Worm (Caenorhabditis elegans): Measurements from ENCODE around the gene ZK1320.2.

DNA sequence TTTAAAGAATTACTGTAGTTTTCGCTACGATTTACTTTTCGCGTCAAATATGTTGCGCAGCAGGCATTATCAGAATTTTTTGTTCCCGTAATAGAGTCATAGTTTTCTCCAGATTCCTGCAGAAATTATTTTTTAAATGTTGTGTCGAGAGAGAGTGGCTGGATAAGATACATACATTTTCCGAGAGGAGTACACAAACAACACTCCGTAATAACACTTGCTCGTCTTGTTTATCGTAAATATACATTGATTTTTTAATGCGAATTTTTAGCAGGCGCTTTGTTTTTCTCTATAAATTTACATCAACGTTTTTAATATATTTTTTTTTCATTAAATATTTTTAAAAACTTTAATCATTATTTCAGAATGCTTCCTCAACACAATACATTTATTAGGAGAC lies 10.2 kb upstream of the ZK1320.2 start, which contains the start of gene taf-8:
- TF ChIP-seq blmp-1 (tag; optimal IDR thresholded peaks at IDR 0.05; ENCODE audit: insufficient read depth): no peak
- no peak for TF ChIP-seq lin-39 (tag; optimal IDR thresholded peaks at IDR 0.05)
- peak; percentile 7 for TF ChIP-seq mab-5 (tag; optimal IDR thresholded peaks at IDR 0.05)
- no peak for TF ChIP-seq ceh-82 (tag; optimal IDR thresholded peaks at IDR 0.05)
- no peak for TF ChIP-seq ama-1 (optimal IDR thresholded peaks at IDR 0.05)
- no peak for TF ChIP-seq unc-62 (GFP tag; optimal IDR thresholded peaks at IDR 0.05)
- TF ChIP-seq nhr-25 (tag; optimal IDR thresholded peaks at IDR 0.05): no peak

Data from whole organism, L2 larva.